Fruit fly (Drosophila melanogaster) whole organism, embryonic: ENCODE measurements around the gene Sld5.
A peak's percentile ranks its signal among the peaks of the same experiment; 100 is the strongest.

ENCODE experiments used
- Adf1 ChIP-seq: fragments of 200-800 bp; sonication (Bioruptor generic); IDR thresholded peaks from 2 replicates; pipeline ENCODE4 v1.3.6; 2022; ENCODE audit warnings: missing biosample characterization, missing genetic modification characterization
- Aef1 ChIP-seq: fragments of 200-800 bp; sonication (Bioruptor generic); IDR thresholded peaks from 3 replicates; pipeline ENCODE4 v1.3.6; 2022; ENCODE audit warnings: missing biosample characterization, missing genetic modification characterization
- Awh ChIP-seq: fragments of 200-800 bp; sonication (Bioruptor generic); IDR thresholded peaks from 2 replicates; pipeline ENCODE4, ENCODE4 v1.3.6; 2022; ENCODE audit warnings: missing biosample characterization, missing genetic modification characterization
- BEAF-32 ChIP-seq: fragments of 200-800 bp; sonication (Bioruptor generic); optimal IDR thresholded peaks from 3 replicates; lab custom pipeline; 2017; ENCODE audit warnings: missing biosample characterization, missing genetic modification characterization, mild to moderate bottlenecking, moderate library complexity, missing genetic modification reagents
- Bteb2 ChIP-seq: fragments of 200-800 bp; sonication (Bioruptor generic); optimal IDR thresholded peaks from 2 replicates; lab custom pipeline; 2016; ENCODE audit warnings: missing biosample characterization, missing genetic modification characterization
- CG14441 ChIP-seq: fragments of 200-800 bp; sonication (Bioruptor generic); IDR thresholded peaks from 2 replicates; pipeline ENCODE4 v1.3.6; 2022; ENCODE audit warnings: missing biosample characterization, missing genetic modification characterization
- CG15479 ChIP-seq: fragments of 200-800 bp; sonication (Bioruptor generic); optimal IDR thresholded peaks from 3 replicates; lab custom pipeline; 2019; ENCODE audit warnings: missing biosample characterization, mild to moderate bottlenecking, missing genetic modification characterization, moderate library complexity
- CG17328 ChIP-seq: fragments of 200-800 bp; sonication (Bioruptor generic); IDR thresholded peaks from 2 replicates; pipeline ENCODE4 v1.3.6; 2022; ENCODE audit warnings: missing biosample characterization, missing genetic modification characterization
- CG17359 ChIP-seq: fragments of 200-800 bp; sonication (Bioruptor generic); optimal IDR thresholded peaks from 3 replicates; lab custom pipeline; 2018; ENCODE audit warnings: missing biosample characterization, mild to moderate bottlenecking, missing genetic modification characterization, moderate library complexity
- CG8388 ChIP-seq: fragments of 200-800 bp; sonication (Bioruptor generic); optimal IDR thresholded peaks from 2 replicates; lab custom pipeline; 2019; ENCODE audit warnings: missing biosample characterization, mild to moderate bottlenecking, missing genetic modification characterization, moderate library complexity
- D ChIP-seq, 2 experiments: fragments of 200-800 bp in 1 of 2; fragments of >200 bp in 1 of 2; sonication (Bioruptor generic) in 1 of 2; optimal IDR thresholded peaks; 2 replicates in 1 of 2; 3 replicates in 1 of 2; lab custom pipeline; 2017; ENCODE audit warnings: mild to moderate bottlenecking in 1 of 2, missing biosample characterization in 1 of 2, missing genetic modification characterization in 1 of 2, missing genetic modification reagents in 1 of 2
- Dbx ChIP-seq: fragments of 200-800 bp; sonication (Bioruptor generic); IDR thresholded peaks from 3 replicates; pipeline ENCODE4 v1.3.6; 2022; ENCODE audit warnings: missing biosample characterization, missing genetic modification characterization
- Hmx ChIP-seq: fragments of 200-800 bp; sonication (Bioruptor generic); optimal IDR thresholded peaks from 2 replicates; lab custom pipeline; 2016; ENCODE audit warnings: missing biosample characterization, missing genetic modification characterization
- Hr78 ChIP-seq, 2 experiments: fragments of 200-800 bp in 1 of 2; fragments of >200 bp in 1 of 2; sonication (Bioruptor generic) in 1 of 2; optimal IDR thresholded peaks; 2 replicates each; lab custom pipeline; 2017 to 2019; ENCODE audit warnings: missing biosample characterization in 2 of 2, missing genetic modification characterization in 2 of 2, mild to moderate bottlenecking in 1 of 2, moderate library complexity in 1 of 2
- Kr ChIP-seq: fragments of 200-800 bp; sonication (Bioruptor generic); optimal IDR thresholded peaks from 2 replicates; lab custom pipeline; 2017; ENCODE audit warnings: missing biosample characterization, mild to moderate bottlenecking, missing genetic modification characterization
- MTF-1 ChIP-seq: fragments of 200-800 bp; sonication (Bioruptor generic); optimal IDR thresholded peaks from 2 replicates; lab custom pipeline; 2018; ENCODE audit warnings: missing biosample characterization, mild to moderate bottlenecking, missing genetic modification characterization, borderline replicate concordance
- Nf-YC ChIP-seq: fragments of 200-800 bp; optimal IDR thresholded peaks from 3 replicates; lab custom pipeline; 2019; ENCODE audit warnings: missing biosample characterization, mild to moderate bottlenecking, missing genetic modification characterization, moderate library complexity
- Sry-δ ChIP-seq: fragments of 200-800 bp; sonication (Bioruptor generic); optimal IDR thresholded peaks from 2 replicates; lab custom pipeline; 2016; ENCODE audit warnings: missing biosample characterization, missing genetic modification characterization
- Stat92E ChIP-seq, 3 experiments: fragments of >200 bp in 2 of 3; fragments of 200-800 bp in 1 of 3; sonication (Bioruptor generic) in 1 of 3; optimal IDR thresholded peaks; 2 replicates each; lab custom pipeline; 2017 to 2019; ENCODE audit warnings: missing biosample characterization in 3 of 3, missing genetic modification characterization in 3 of 3, mild to moderate bottlenecking in 1 of 3, moderate library complexity in 1 of 3
- TFAM ChIP-seq: fragments of 200-800 bp; sonication (Bioruptor generic); optimal IDR thresholded peaks from 2 replicates; lab custom pipeline; 2017; ENCODE audit warnings: missing biosample characterization, missing genetic modification characterization, inconsistent platforms
- ac ChIP-seq: fragments of 200-800 bp; sonication (Bioruptor generic); optimal IDR thresholded peaks from 3 replicates; lab custom pipeline; 2017; ENCODE audit warnings: missing biosample characterization, mild to moderate bottlenecking, missing genetic modification characterization
- crol ChIP-seq: fragments of 200-800 bp; sonication (Bioruptor generic); IDR thresholded peaks from 2 replicates; pipeline ENCODE4 v1.3.6; 2022; ENCODE audit warnings: missing biosample characterization, missing genetic modification characterization
- cwo ChIP-seq: fragments of 200-800 bp; sonication (Bioruptor generic); optimal IDR thresholded peaks from 3 replicates; lab custom pipeline; 2017; ENCODE audit warnings: missing biosample characterization, missing genetic modification characterization, mild to moderate bottlenecking, moderate library complexity, missing genetic modification reagents
- da ChIP-seq: fragments of 200-800 bp; sonication (Bioruptor generic); optimal IDR thresholded peaks from 2 replicates; lab custom pipeline; 2016; ENCODE audit warnings: missing biosample characterization, missing genetic modification characterization
- esg ChIP-seq: fragments of 200-800 bp; sonication (Bioruptor generic); conservative IDR thresholded peaks from 2 replicates; pipeline ENCODE4 v1.3.6; 2022; ENCODE audit warnings: missing biosample characterization, missing genetic modification characterization
- grn ChIP-seq: fragments of 200-800 bp; sonication (Bioruptor generic); optimal IDR thresholded peaks from 3 replicates; lab custom pipeline; 2017; ENCODE audit warnings: missing biosample characterization, missing genetic modification characterization
- inv ChIP-seq: fragments of 200-800 bp; sonication (Bioruptor generic); IDR thresholded peaks from 2 replicates; pipeline ENCODE4 v1.3.6; 2022; ENCODE audit warnings: missing biosample characterization, missing genetic modification characterization; ENCODE audit not compliant: partially characterized antibody
- kni ChIP-seq: fragments of 200-800 bp; sonication (Bioruptor generic); optimal IDR thresholded peaks from 3 replicates; lab custom pipeline; 2017; ENCODE audit warnings: mild to moderate bottlenecking, missing biosample characterization, missing genetic modification reagents, missing genetic modification characterization
- lov ChIP-seq, 2 experiments: fragments of 200-800 bp in 1 of 2; fragments of >200 bp in 1 of 2; sonication (Bioruptor generic) in 1 of 2; IDR thresholded peaks in 1 of 2; optimal IDR thresholded peaks in 1 of 2; 2 replicates in 1 of 2; 3 replicates in 1 of 2; pipeline versions ENCODE4 v1.3.6 to Lab custom; 2017 to 2022; ENCODE audit warnings: missing biosample characterization in 1 of 2, missing genetic modification characterization in 1 of 2
- nau ChIP-seq: fragments of 200-800 bp; sonication (Bioruptor generic); optimal IDR thresholded peaks from 3 replicates; lab custom pipeline; 2017; ENCODE audit warnings: missing biosample characterization, mild to moderate bottlenecking, missing genetic modification characterization, missing genetic modification reagents
- p53 ChIP-seq: fragments of 200-800 bp; sonication (Bioruptor generic); optimal IDR thresholded peaks from 2 replicates; lab custom pipeline; 2016; ENCODE audit warnings: missing biosample characterization, missing genetic modification characterization
- pros ChIP-seq: fragments of 200-800 bp; sonication (Bioruptor generic); optimal IDR thresholded peaks from 3 replicates; lab custom pipeline; 2019; ENCODE audit warnings: missing biosample characterization, mild to moderate bottlenecking, missing genetic modification characterization, moderate library complexity
- pzg ChIP-seq: fragments of 200-800 bp; sonication (Bioruptor generic); optimal IDR thresholded peaks from 3 replicates; lab custom pipeline; 2018; ENCODE audit warnings: missing biosample characterization, mild to moderate bottlenecking, missing genetic modification characterization, moderate library complexity
- sens ChIP-seq: fragments of 200-800 bp; sonication (Bioruptor generic); peaks from one replicate; lab custom pipeline; 2016; ENCODE audit warnings: missing biosample characterization, missing genetic modification characterization
- sim ChIP-seq: fragments of 200-800 bp; sonication (Bioruptor generic); IDR thresholded peaks from 2 replicates; pipeline ENCODE4 v1.3.6; 2022; ENCODE audit warnings: missing biosample characterization, missing genetic modification characterization
- slou ChIP-seq: fragments of 200-800 bp; sonication (Bioruptor generic); optimal IDR thresholded peaks from 3 replicates; lab custom pipeline; 2016; ENCODE audit warnings: missing biosample characterization, missing genetic modification characterization
- sqz ChIP-seq: fragments of 200-800 bp; sonication (Bioruptor generic); optimal IDR thresholded peaks from 3 replicates; lab custom pipeline; 2018; ENCODE audit warnings: missing biosample characterization, mild to moderate bottlenecking, missing genetic modification characterization
- tio ChIP-seq: fragments of 200-800 bp; sonication (Bioruptor generic); optimal IDR thresholded peaks from 2 replicates; lab custom pipeline; 2017; ENCODE audit warnings: missing biosample characterization, missing genetic modification characterization, inconsistent platforms
- tll ChIP-seq, 2 experiments: fragments of 200-800 bp in 1 of 2; fragments of >200 bp in 1 of 2; sonication (Bioruptor generic) in 1 of 2; optimal IDR thresholded peaks; 2 replicates each; lab custom pipeline; 2017 to 2019; ENCODE audit warnings: missing biosample characterization in 2 of 2, missing genetic modification characterization in 2 of 2, mild to moderate bottlenecking in 1 of 2, moderate library complexity in 1 of 2
- tup ChIP-seq: fragments of 200-800 bp; sonication (Bioruptor generic); optimal IDR thresholded peaks from 2 replicates; lab custom pipeline; 2016; ENCODE audit warnings: missing biosample characterization, mild to moderate bottlenecking, missing genetic modification characterization, moderate library complexity
- twi ChIP-seq: fragments of 200-800 bp; optimal IDR thresholded peaks from 2 replicates; lab custom pipeline; 2019; ENCODE audit warnings: missing biosample characterization, mild to moderate bottlenecking, missing genetic modification characterization, moderate library complexity

Sld5 gene

dm6 chr3R:26026631-26027274, 29.6 kb downstream of the Sld5 start:
- TF ChIP-seq crol (peak; percentile 53; the same call in 1 of the 2 replicates), Hmx (no peak), grn (GFP tag; lab: Kevin White, UChicago) (peak; percentile 98), Bteb2 (GFP tag; lab: Kevin White, UChicago) (no peak), tll (GFP tag; optimal IDR thresholded peaks at IDR 0.05; lab: Kevin White, UChicago) (peak in 1 of 2 experiments; percentile 53), kni (GFP tag; lab: Kevin White, UChicago) (peak; percentile 62), da (GFP tag; lab: Kevin White, UChicago) (no peak), slou (no peak), tio (GFP tag; lab: Kevin White, UChicago) (no peak), Nf-YC (tag; lab: Kevin White, UChicago) (no peak), inv (GFP tag; lab: Robert Waterston, UW) (no peak), Hr78 (GFP tag; optimal IDR thresholded peaks at IDR 0.05; lab: Kevin White, UChicago) (no peak), Kr (GFP tag; lab: Kevin White, UChicago) (peak; percentile 49), CG8388 (GFP tag; lab: Kevin White, UChicago) (no peak), Awh (GFP tag; lab: Robert Waterston, UW) (0 out of 2 replicates have a peak, but pooled peaks have one; percentile 45), pzg (GFP tag; lab: Kevin White, UChicago) (no peak), sim (GFP tag; lab: Robert Waterston, UW) (0 out of 2 replicates have a peak, but pooled peaks have one; percentile 23), Aef1 (GFP tag; lab: Robert Waterston, UW) (no peak), nau (no peak), Stat92E (GFP tag; optimal IDR thresholded peaks at IDR 0.05; lab: Kevin White, UChicago) (peak in 1 of 3 experiments; percentile 57), TFAM (GFP tag; lab: Kevin White, UChicago) (no peak), twi (tag; lab: Kevin White, UChicago) (peak; percentile 50), cwo (peak; percentile 69), Sry-δ (GFP tag; lab: Kevin White, UChicago) (no peak), ac (GFP tag; lab: Kevin White, UChicago) (peak; percentile 16), CG14441 (no peak), CG15479 (GFP tag; lab: Kevin White, UChicago) (peak; percentile 52), CG17328 (GFP tag; lab: Robert Waterston, UW) (0 out of 2 replicates have a peak, but pooled peaks have one; percentile 5), pros (GFP tag; lab: Kevin White, UChicago) (peak; percentile 75), CG17359 (peak; percentile 71), sqz (GFP tag; lab: Kevin White, UChicago) (peak; percentile 93), BEAF-32 (GFP tag; lab: Kevin White, UChicago) (no peak), tup (GFP tag; lab: Kevin White, UChicago) (no peak), esg (GFP tag; lab: Robert Waterston, UW) (no peak), sens (GFP tag; lab: Kevin White, UChicago) (peak; percentile 67), MTF-1 (GFP tag; lab: Kevin White, UChicago) (no peak), lov (optimal IDR thresholded peaks at IDR 0.05; lab: Kevin White, UChicago) (no peak), lov (GFP tag; IDR thresholded peaks at IDR 0.05; lab: Robert Waterston, UW) (0 out of 3 replicates have a peak, but pooled peaks have one; percentile 60), Dbx (no peak), Adf1 (GFP tag; lab: Robert Waterston, UW) (no peak), D (optimal IDR thresholded peaks at IDR 0.05; lab: Kevin White, UChicago) (peak; percentile 38), D (GFP tag; optimal IDR thresholded peaks at IDR 0.05; lab: Kevin White, UChicago) (peak; percentile 15), p53 (GFP tag; lab: Kevin White, UChicago) (peak; percentile 33)
